Worm (Caenorhabditis elegans) whole organism, L1 larva: Measurements from ENCODE around the gene F23F1.10.

Experiments used
- C04F5.9 ChIP-seq: sonication (generic microtip); optimal IDR thresholded peaks from 2 replicates; lab custom pipeline; 2016; ENCODE audit warnings: missing genetic modification characterization, missing compliant biosample characterization
- lsy-2 ChIP-seq, 2 experiments: fragments of 150-350 bp; optimal IDR thresholded peaks; 2 replicates each; lab custom pipeline; 2014; ENCODE audit warnings: missing biosample characterization in 2 of 2, missing genetic modification characterization in 2 of 2
- mdl-1 ChIP-seq, 2 experiments: fragments of 150-350 bp; optimal IDR thresholded peaks; 2 replicates each; lab custom pipeline; 2014 to 2017; ENCODE audit warnings: missing biosample characterization in 2 of 2, missing genetic modification characterization in 2 of 2, inconsistent platforms in 1 of 2
- mep-1 ChIP-seq: fragments of 150-350 bp; optimal IDR thresholded peaks from 2 replicates; lab custom pipeline; 2014; ENCODE audit warnings: missing biosample characterization, missing genetic modification characterization
- nhr-28 ChIP-seq: fragments of 150-350 bp; optimal IDR thresholded peaks from 2 replicates; lab custom pipeline; 2014; ENCODE audit warnings: missing biosample characterization, missing genetic modification characterization
- nhr-76 ChIP-seq: sonication (generic microtip); optimal IDR thresholded peaks from 2 replicates; lab custom pipeline; 2017; ENCODE audit warnings: missing biosample characterization, missing genetic modification characterization
- nhr-90 ChIP-seq: sonication (generic microtip); optimal IDR thresholded peaks from 2 replicates; lab custom pipeline; 2016; ENCODE audit warnings: mild to moderate bottlenecking, missing genetic modification characterization, missing compliant biosample characterization; ENCODE audit not compliant: poor library complexity
- skn-1 ChIP-seq: fragments of 150-350 bp; optimal IDR thresholded peaks from 2 replicates; lab custom pipeline; 2014; ENCODE audit warnings: missing biosample characterization, missing genetic modification characterization
- sox-4 ChIP-seq: sonication (generic microtip); optimal IDR thresholded peaks from 2 replicates; lab custom pipeline; 2016; ENCODE audit warnings: missing genetic modification characterization, missing compliant biosample characterization
- unc-130 ChIP-seq: fragments of 150-350 bp; optimal IDR thresholded peaks from 2 replicates; lab custom pipeline; 2017; ENCODE audit warnings: missing biosample characterization, missing genetic modification characterization, inconsistent platforms
- zip-4 ChIP-seq: fragments of 200-800 bp; sonication (Bioruptor generic); optimal IDR thresholded peaks from 2 replicates; lab custom pipeline; 2018; ENCODE audit warnings: mild to moderate bottlenecking, missing genetic modification characterization, moderate library complexity, missing compliant biosample characterization
- ztf-11 ChIP-seq, 2 experiments: sonication (generic microtip); optimal IDR thresholded peaks; 2 replicates each; lab custom pipeline; 2016 to 2017; ENCODE audit warnings: missing genetic modification characterization in 2 of 2, missing biosample characterization in 1 of 2, missing compliant biosample characterization in 1 of 2

DNA sequence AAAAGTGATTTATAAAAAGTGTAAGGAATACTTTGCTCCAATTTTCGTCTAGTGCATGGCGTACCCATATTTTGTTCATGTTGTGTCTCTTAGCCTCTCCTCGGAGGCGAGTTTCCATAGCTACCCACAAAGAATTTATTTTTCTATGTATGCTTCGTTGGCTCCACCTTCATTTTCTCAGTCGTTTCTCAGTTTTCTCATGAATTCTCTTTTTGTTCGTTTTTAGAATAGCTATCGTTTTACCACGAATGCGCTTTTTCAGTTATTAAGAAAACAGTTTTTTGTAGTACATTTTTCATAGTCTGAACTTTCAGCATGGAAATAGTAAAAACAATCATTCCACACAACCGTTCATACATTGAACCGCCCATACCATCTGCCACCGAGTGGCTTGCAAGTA lies 35.4 kb downstream of the F23F1.10 start, which contains the start of gene osta-1:
- TF ChIP-seq lsy-2 (tag; optimal IDR thresholded peaks at IDR 0.05; lab: Kevin White, UChicago) (no peak), nhr-90 (tag; lab: Kevin White, UChicago) (no peak), mdl-1 (tag; optimal IDR thresholded peaks at IDR 0.05; lab: Kevin White, UChicago) (no peak), skn-1 (tag; lab: Kevin White, UChicago) (no peak), ztf-11 (tag; optimal IDR thresholded peaks at IDR 0.05; lab: Kevin White, UChicago) (no peak), nhr-76 (tag; lab: Kevin White, UChicago) (no peak), unc-130 (tag; lab: Kevin White, UChicago) (no peak), mep-1 (no peak), nhr-28 (tag; lab: Kevin White, UChicago) (no peak), sox-4 (tag; lab: Kevin White, UChicago) (no peak), zip-4 (GFP tag; lab: Kevin White, UChicago) (no peak), C04F5.9 (no peak)
